Worm (Caenorhabditis elegans): ENCODE measurements around the gene F45H10.5.
A peak's percentile ranks its signal among the peaks of the same experiment; 100 is the strongest.

Gene F45H10.5

ce11 chrII:13507535-13507934 is 5.9 kb downstream of the F45H10.5 start, which contains the start of gene nep-17:
Gene nep-17, plus strand, starts transcription at chrII:13507819.
- TF ChIP-seq F33H1.4 (GFP tag; IDR thresholded peaks at IDR 0.05) = no peak
- TF ChIP-seq Y95B8A.8 (GFP tag; IDR thresholded peaks at IDR 0.05) = no peak
- peak; percentile 68 for TF ChIP-seq nhr-80 (tag; optimal IDR thresholded peaks at IDR 0.05)

ce11 chrII:13508607-13509006 is 6.9 kb downstream of the F45H10.5 start:
- TF ChIP-seq nhr-80 (tag; optimal IDR thresholded peaks at IDR 0.05) (peak; percentile 42), lag-1 (GFP tag; IDR thresholded peaks at IDR 0.05) (no peak), F37B4.10 (GFP tag; IDR thresholded peaks at IDR 0.05) (no peak), nhr-90 (tag; optimal IDR thresholded peaks at IDR 0.05) (no peak)

- no peak for TF ChIP-seq attf-5 (GFP tag; optimal IDR thresholded peaks at IDR 0.05)
- TF ChIP-seq zfh-2 (GFP tag; conservative IDR thresholded peaks at IDR 0.05) = peak; percentile 55; the same call in 1 of the 2 replicates
- no peak for TF ChIP-seq rcor-1 (GFP tag; IDR thresholded peaks at IDR 0.05)
Measured at ce11 chrII:13515813-13516212, 14.1 kb downstream of the F45H10.5 start.

ce11 chrII:13517600-13517999 is 15.9 kb downstream of the F45H10.5 start, which contains the start of gene sre-45:
Gene sre-45, plus strand, starts transcription at chrII:13517900.
- TF ChIP-seq zfh-2 (GFP tag; conservative IDR thresholded peaks at IDR 0.05) = no peak
- no peak for TF ChIP-seq mes-4 (tag; optimal IDR thresholded peaks at IDR 0.05)
- TF ChIP-seq let-526 (GFP tag; IDR thresholded peaks at IDR 0.05) = no peak
- TF ChIP-seq Y95B8A.8 (GFP tag; IDR thresholded peaks at IDR 0.05) = no peak
- no peak for TF ChIP-seq hsf-1 (GFP tag; IDR thresholded peaks at IDR 0.05)
- no peak for TF ChIP-seq Y67H2A.10 (GFP tag; conservative IDR thresholded peaks at IDR 0.05)
- TF ChIP-seq rpc-1 (optimal IDR thresholded peaks at IDR 0.05) = no peak
- no peak for TF ChIP-seq rpc-1 (tag; optimal IDR thresholded peaks at IDR 0.05)
- no peak for TF ChIP-seq dpff-1 (tag; optimal IDR thresholded peaks at IDR 0.05)
- TF ChIP-seq Y56A3A.18 (GFP tag; IDR thresholded peaks at IDR 0.05) = no peak

- TF ChIP-seq somi-1 (GFP tag; optimal IDR thresholded peaks at IDR 0.05) (no peak), Y79H2A.3 (GFP tag; conservative IDR thresholded peaks at IDR 0.05) (peak; percentile 89), mxl-1 (tag; optimal IDR thresholded peaks at IDR 0.05) (no peak), die-1 (tag; optimal IDR thresholded peaks at IDR 0.05) (peak; percentile 75), B0336.3 (GFP tag; IDR thresholded peaks at IDR 0.05) (peak; percentile 77), sptf-2 (GFP tag; optimal IDR thresholded peaks at IDR 0.05) (peak; percentile 85), hmg-20 (GFP tag; IDR thresholded peaks at IDR 0.05) (no peak), Y53F4B.3 (GFP tag; IDR thresholded peaks at IDR 0.05) (peak; percentile 55; the same call in 1 of the 2 replicates), tbp1 (GFP tag; optimal IDR thresholded peaks at IDR 0.05) (peak; percentile 78), F39B2.1 (GFP tag; IDR thresholded peaks at IDR 0.05) (0 out of 2 replicates have a peak, but pooled peaks have one; percentile 6), snpc-4 (GFP tag; optimal IDR thresholded peaks at IDR 0.05) (peak; percentile 98), snpc-4 (tag; optimal IDR thresholded peaks at IDR 0.05) (peak; percentile 94 to 99 (median 98)), lsl-1 (GFP tag; optimal IDR thresholded peaks at IDR 0.05) (peak; percentile 81), repo-1 (tag; optimal IDR thresholded peaks at IDR 0.05) (no peak), cebp-2 (GFP tag; IDR thresholded peaks at IDR 0.05) (no peak), ets-4 (GFP tag; optimal IDR thresholded peaks at IDR 0.05) (peak; percentile 28), ztf-3 (GFP tag; optimal IDR thresholded peaks at IDR 0.05) (no peak), F57A8.1 (GFP tag; optimal IDR thresholded peaks at IDR 0.05) (peak; percentile 54), him-1 (tag; optimal IDR thresholded peaks at IDR 0.05) (peak; percentile 88), snpc-1.1 (tag; optimal IDR thresholded peaks at IDR 0.05; ENCODE audit: insufficient read depth) (peak; percentile 98), tbx-9 (tag; optimal IDR thresholded peaks at IDR 0.05; ENCODE audit: borderline replicate concordance) (no peak), ztf-25 (GFP tag; IDR thresholded peaks at IDR 0.05) (0 out of 2 replicates have a peak, but pooled peaks have one; percentile 17), athp-1 (tag; optimal IDR thresholded peaks at IDR 0.05) (peak; percentile 93), F23B12.7 (tag; optimal IDR thresholded peaks at IDR 0.05; ENCODE audit: insufficient read depth) (peak; percentile 43), Y95B8A.8 (GFP tag; IDR thresholded peaks at IDR 0.05) (peak; percentile 86), efl-1 (GFP tag; optimal IDR thresholded peaks at IDR 0.05) (peak; percentile 63), attf-5 (GFP tag; optimal IDR thresholded peaks at IDR 0.05) (peak; percentile 47)
Measured at ce11 chrII:13521179-13521616, 19.5 kb downstream of the F45H10.5 start.
